Fruit fly (Drosophila melanogaster): ENCODE results near the gene rod.

rod gene

DNA sequence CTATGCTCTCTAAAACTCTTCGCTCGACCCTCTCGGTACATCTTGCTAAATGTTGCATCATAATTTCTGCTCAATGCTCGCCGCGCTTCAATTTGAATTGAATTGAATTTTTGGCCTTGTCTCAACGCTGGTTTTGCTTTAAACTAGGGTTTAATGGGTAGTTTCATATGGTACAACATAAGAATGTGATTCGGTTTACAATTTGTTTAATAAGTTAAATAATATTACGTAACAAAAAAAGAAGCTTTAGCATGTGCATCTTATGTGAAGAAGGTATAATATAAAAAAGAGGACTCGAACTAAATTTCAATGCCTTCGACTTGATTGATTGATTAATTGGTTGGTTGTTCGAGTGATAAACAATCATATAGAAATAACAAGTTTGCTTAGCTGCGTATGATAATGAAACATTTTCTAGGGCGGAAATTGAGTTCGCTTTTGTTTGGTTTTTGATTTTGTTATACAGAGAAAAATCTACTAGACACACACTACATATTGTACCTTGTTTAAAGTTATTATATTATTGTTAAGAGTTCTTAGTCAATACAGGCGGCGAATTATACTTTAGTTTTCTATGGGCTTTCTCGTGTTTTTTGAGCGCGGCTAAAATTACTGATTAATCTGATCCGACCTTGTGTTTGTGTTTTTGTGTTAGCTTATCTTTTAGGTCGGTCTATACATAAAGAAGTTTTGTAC lies 17.1 kb downstream of the rod start:
- TF ChIP-seq sv (GFP tag; optimal IDR thresholded peaks at IDR 0.05) (no peak), usp (GFP tag; optimal IDR thresholded peaks at IDR 0.05) (no peak), Dfd (GFP tag; optimal IDR thresholded peaks at IDR 0.05) (no peak), Mio (GFP tag; optimal IDR thresholded peaks at IDR 0.05) (no peak), dl (GFP tag; optimal IDR thresholded peaks at IDR 0.05; ENCODE audit: insufficient read depth in 1 of 2, partially characterized antibody in 2 of 2) (no peak), h (GFP tag; optimal IDR thresholded peaks at IDR 0.05) (no peak), OdsH (GFP tag; optimal IDR thresholded peaks at IDR 0.05) (no peak)

DNA sequence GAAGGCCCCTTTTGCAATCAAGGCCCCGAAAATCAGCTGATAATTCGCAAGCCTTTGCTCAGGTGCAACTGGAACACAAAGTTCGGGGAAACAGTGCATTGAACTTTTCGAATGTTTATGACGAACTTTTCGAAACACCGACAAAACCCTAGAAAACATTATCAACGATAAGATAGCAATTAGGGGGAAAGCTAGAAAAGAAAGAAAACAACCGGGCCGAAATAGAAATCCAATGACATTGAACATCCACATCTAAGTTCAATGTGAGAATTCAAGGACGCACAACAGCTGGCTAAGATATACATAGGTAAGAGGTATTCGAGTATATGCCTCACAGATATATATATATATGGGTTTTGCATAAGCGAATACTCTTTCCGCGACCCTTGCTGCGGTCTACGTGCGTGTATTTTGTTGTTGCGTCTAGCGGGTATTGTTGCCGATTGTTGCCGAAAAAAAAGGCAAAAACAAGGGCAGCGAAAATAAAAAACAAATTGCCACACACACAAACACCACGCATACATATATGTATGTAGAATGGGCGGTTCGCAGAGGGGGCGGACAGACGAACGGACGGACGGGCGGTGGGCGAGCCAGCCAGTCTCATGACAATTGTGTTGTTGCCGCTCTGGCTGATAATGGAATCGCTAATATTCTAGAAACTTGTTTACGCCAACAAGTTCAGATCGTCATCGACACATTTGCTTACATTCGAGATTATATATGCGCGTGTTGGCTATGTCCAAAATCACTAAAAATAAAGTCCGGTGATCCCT lies 19.0 kb downstream of the rod start:
- TF ChIP-seq Mio (GFP tag; optimal IDR thresholded peaks at IDR 0.05) (no peak), usp (GFP tag; optimal IDR thresholded peaks at IDR 0.05) (no peak), Dfd (GFP tag; optimal IDR thresholded peaks at IDR 0.05) (no peak), Jra (GFP tag; optimal IDR thresholded peaks at IDR 0.05) (no peak), foxo (GFP tag; optimal IDR thresholded peaks at IDR 0.05) (no peak), br (GFP tag; optimal IDR thresholded peaks at IDR 0.05) (peak; percentile 69), psq (GFP tag; optimal IDR thresholded peaks at IDR 0.05) (no peak), ey (GFP tag; optimal IDR thresholded peaks at IDR 0.05) (no peak), jim (GFP tag; optimal IDR thresholded peaks at IDR 0.05) (no peak), HLH106 (tag; optimal IDR thresholded peaks at IDR 0.05) (no peak), dmrt93B (GFP tag; optimal IDR thresholded peaks at IDR 0.05) (no peak), dsf (GFP tag; optimal IDR thresholded peaks at IDR 0.05; ENCODE audit: borderline replicate concordance) (no peak), Vsx2 (GFP tag; optimal IDR thresholded peaks at IDR 0.05; ENCODE audit: partially characterized antibody) (no peak), Rel (GFP tag; optimal IDR thresholded peaks at IDR 0.05) (peak; percentile 30), Rel (tag; optimal IDR thresholded peaks at IDR 0.05) (no peak), Sp1 (GFP tag; optimal IDR thresholded peaks at IDR 0.05) (peak; percentile 48), N (GFP tag; optimal IDR thresholded peaks at IDR 0.05) (no peak), CG9705 (GFP tag; optimal IDR thresholded peaks at IDR 0.05) (no peak), Dif (GFP tag; optimal IDR thresholded peaks at IDR 0.05; ENCODE audit: partially characterized antibody) (no peak), CG32264 (GFP tag; optimal IDR thresholded peaks at IDR 0.05) (no peak), Hr83 (GFP tag; optimal IDR thresholded peaks at IDR 0.05; ENCODE audit: poor library complexity, severe bottlenecking) (peak; percentile 23), GATAd (GFP tag; optimal IDR thresholded peaks at IDR 0.05) (no peak), Hr78 (GFP tag; optimal IDR thresholded peaks at IDR 0.05) (no peak), tai (GFP tag; optimal IDR thresholded peaks at IDR 0.05) (no peak), rgr (GFP tag; optimal IDR thresholded peaks at IDR 0.05) (no peak), sage (GFP tag; optimal IDR thresholded peaks at IDR 0.05) (peak; percentile 43), sv (GFP tag; optimal IDR thresholded peaks at IDR 0.05) (no peak), CrebA (GFP tag; optimal IDR thresholded peaks at IDR 0.05; ENCODE audit: borderline replicate concordance) (no peak), Myc (optimal IDR thresholded peaks at IDR 0.05) (no peak), h (GFP tag; optimal IDR thresholded peaks at IDR 0.05) (peak; percentile 35), pan (optimal IDR thresholded peaks at IDR 0.05) (no peak), brk (GFP tag; optimal IDR thresholded peaks at IDR 0.05) (no peak), Hnf4 (GFP tag; optimal IDR thresholded peaks at IDR 0.05) (peak; percentile 44), OdsH (GFP tag; optimal IDR thresholded peaks at IDR 0.05) (no peak), dl (GFP tag; optimal IDR thresholded peaks at IDR 0.05; ENCODE audit: insufficient read depth in 1 of 2, partially characterized antibody in 2 of 2) (no peak)

DNA sequence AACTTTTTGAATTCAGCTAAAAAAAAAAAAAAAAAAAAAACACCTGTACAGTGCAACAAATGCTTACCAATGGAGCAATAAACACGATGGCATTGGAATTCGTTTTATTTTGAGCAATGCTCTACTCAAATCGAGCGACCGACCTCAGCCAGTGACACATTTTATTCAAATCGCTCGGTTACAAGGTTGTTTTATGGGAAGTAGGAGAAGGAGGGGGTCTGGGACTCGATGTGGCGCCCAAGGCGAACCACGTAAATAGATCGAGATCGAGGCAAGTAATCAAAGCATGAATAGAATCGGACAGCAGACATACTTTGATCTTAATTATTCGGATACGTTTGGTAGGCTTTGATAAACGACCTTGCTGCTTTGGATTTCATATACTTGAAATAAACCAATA lies 22.5 kb downstream of the rod start:
- TF ChIP-seq h (GFP tag; optimal IDR thresholded peaks at IDR 0.05): no peak
- no peak for TF ChIP-seq jim (GFP tag; optimal IDR thresholded peaks at IDR 0.05)
- TF ChIP-seq brk (GFP tag; optimal IDR thresholded peaks at IDR 0.05): no peak
- TF ChIP-seq Vsx2 (GFP tag; optimal IDR thresholded peaks at IDR 0.05; ENCODE audit: partially characterized antibody): no peak
- no peak for TF ChIP-seq ey (GFP tag; optimal IDR thresholded peaks at IDR 0.05)
- TF ChIP-seq psq (GFP tag; optimal IDR thresholded peaks at IDR 0.05): no peak
- no peak for TF ChIP-seq foxo (GFP tag; optimal IDR thresholded peaks at IDR 0.05)
- no peak for TF ChIP-seq Abd-B (GFP tag; optimal IDR thresholded peaks at IDR 0.05)
- TF ChIP-seq pan (optimal IDR thresholded peaks at IDR 0.05): no peak
- TF ChIP-seq Dfd (GFP tag; optimal IDR thresholded peaks at IDR 0.05): no peak
- TF ChIP-seq Hr78 (GFP tag; optimal IDR thresholded peaks at IDR 0.05): no peak
- no peak for TF ChIP-seq tai (GFP tag; optimal IDR thresholded peaks at IDR 0.05)
